Worm (Caenorhabditis elegans) whole organism, L3 larva: Measurements from ENCODE around the gene clec-55.
A peak's percentile ranks its signal among the peaks of the same experiment; 100 is the strongest.

Source experiments
- R02D3.7 ChIP-seq: fragments of 150-350 bp; optimal IDR thresholded peaks from 2 replicates; lab custom pipeline; 2014; ENCODE audit warnings: missing biosample characterization, missing genetic modification characterization
- ZK546.5 ChIP-seq: sonication (generic microtip); optimal IDR thresholded peaks from 2 replicates; lab custom pipeline; 2017; ENCODE audit warnings: missing biosample characterization, missing genetic modification characterization
- aly-2 ChIP-seq: fragments of 150-350 bp; optimal IDR thresholded peaks from 2 replicates; lab custom pipeline; 2014; ENCODE audit warnings: missing biosample characterization, missing genetic modification characterization
- ama-1 ChIP-seq: fragments of 150-350 bp; optimal IDR thresholded peaks from 2 replicates; lab custom pipeline; 2018
- ceh-16 ChIP-seq: sonication (generic microtip); optimal IDR thresholded peaks from 2 replicates; lab custom pipeline; 2017; ENCODE audit warnings: missing biosample characterization, missing genetic modification characterization
- ceh-82 ChIP-seq: fragments of 150-350 bp; optimal IDR thresholded peaks from 2 replicates; lab custom pipeline; 2014; ENCODE audit warnings: missing biosample characterization, missing genetic modification characterization
- daf-12 ChIP-seq: fragments of 150-350 bp; optimal IDR thresholded peaks from 2 replicates; lab custom pipeline; 2014; ENCODE audit warnings: missing biosample characterization, missing genetic modification reagents, missing genetic modification characterization
- egl-27 ChIP-seq: sonication (generic microtip); optimal IDR thresholded peaks from 4 replicates; lab custom pipeline; 2017; ENCODE audit warnings: missing biosample characterization, missing genetic modification reagents, missing genetic modification characterization
- elt-1 ChIP-seq: fragments of 150-350 bp; optimal IDR thresholded peaks from 2 replicates; lab custom pipeline; 2014; ENCODE audit warnings: missing biosample characterization, missing genetic modification characterization
- elt-2 ChIP-seq: sonication (generic microtip); optimal IDR thresholded peaks from 2 replicates; lab custom pipeline; 2016; ENCODE audit warnings: missing genetic modification reagents, mild to moderate bottlenecking, missing genetic modification characterization, missing compliant biosample characterization
- elt-3 ChIP-seq, 3 experiments: fragments of 150-350 bp in 1 of 3; sonication (generic microtip) in 2 of 3; optimal IDR thresholded peaks; 2 replicates in 2 of 3; 4 replicates in 1 of 3; lab custom pipeline; 2014 to 2017; ENCODE audit warnings: missing biosample characterization in 3 of 3, missing genetic modification characterization in 3 of 3
- eor-1 ChIP-seq, 2 experiments: fragments of 150-350 bp; optimal IDR thresholded peaks; 2 replicates each; lab custom pipeline; 2014 to 2018; ENCODE audit warnings: missing biosample characterization in 2 of 2, missing genetic modification characterization in 2 of 2
- fkh-10 ChIP-seq: sonication (generic microtip); optimal IDR thresholded peaks from 2 replicates; lab custom pipeline; 2017; ENCODE audit warnings: missing biosample characterization, missing genetic modification reagents, missing genetic modification characterization
- fkh-2 ChIP-seq: fragments of 150-350 bp; optimal IDR thresholded peaks from 2 replicates; lab custom pipeline; 2014; ENCODE audit warnings: missing biosample characterization, missing genetic modification reagents, missing genetic modification characterization
- fos-1 ChIP-seq: fragments of 150-350 bp; optimal IDR thresholded peaks from 2 replicates; lab custom pipeline; 2014; ENCODE audit warnings: missing biosample characterization, missing genetic modification characterization
- hmg-11 ChIP-seq: sonication (generic microtip); optimal IDR thresholded peaks from 2 replicates; lab custom pipeline; 2016; ENCODE audit warnings: missing genetic modification characterization, missing compliant biosample characterization
- jun-1 ChIP-seq: fragments of 150-350 bp; optimal IDR thresholded peaks from 2 replicates; lab custom pipeline; 2014; ENCODE audit warnings: missing biosample characterization, missing genetic modification reagents, missing genetic modification characterization
- lin-15B ChIP-seq: fragments of 150-350 bp; optimal IDR thresholded peaks from 2 replicates; lab custom pipeline; 2014; ENCODE audit warnings: missing biosample characterization, missing genetic modification characterization
- lsy-12 ChIP-seq: sonication (generic microtip); optimal IDR thresholded peaks from 2 replicates; lab custom pipeline; 2016; ENCODE audit warnings: mild to moderate bottlenecking, missing genetic modification characterization, missing compliant biosample characterization
- mdl-1 ChIP-seq: fragments of 150-350 bp; optimal IDR thresholded peaks from 2 replicates; lab custom pipeline; 2014; ENCODE audit warnings: missing biosample characterization, missing genetic modification characterization
- mml-1 ChIP-seq: fragments of 150-350 bp; sonication (generic microtip); optimal IDR thresholded peaks from 3 replicates; lab custom pipeline; 2014; ENCODE audit warnings: missing biosample characterization, missing genetic modification characterization
- nfya-1 ChIP-seq: sonication (generic microtip); optimal IDR thresholded peaks from 2 replicates; lab custom pipeline; 2017; ENCODE audit warnings: missing genetic modification characterization, mild to moderate bottlenecking, missing compliant biosample characterization, antibody characterized with exemption, moderate library complexity; ENCODE audit not compliant: insufficient read depth
- nhr-11 ChIP-seq: fragments of 150-350 bp; optimal IDR thresholded peaks from 2 replicates; lab custom pipeline; 2014; ENCODE audit warnings: missing biosample characterization, missing genetic modification characterization
- nhr-12 ChIP-seq: fragments of 150-350 bp; optimal IDR thresholded peaks from 2 replicates; lab custom pipeline; 2014; ENCODE audit warnings: missing biosample characterization, missing genetic modification characterization
- nhr-23 ChIP-seq: fragments of 150-350 bp; optimal IDR thresholded peaks from 2 replicates; lab custom pipeline; 2014; ENCODE audit warnings: missing biosample characterization, missing genetic modification reagents, missing genetic modification characterization
- nhr-237 ChIP-seq: fragments of 150-350 bp; optimal IDR thresholded peaks from 2 replicates; lab custom pipeline; 2014; ENCODE audit warnings: missing biosample characterization, missing genetic modification characterization
- nhr-43 ChIP-seq: sonication (generic microtip); optimal IDR thresholded peaks from 2 replicates; lab custom pipeline; 2016; ENCODE audit warnings: mild to moderate bottlenecking, missing genetic modification characterization, missing compliant biosample characterization; ENCODE audit not compliant: poor library complexity, severe bottlenecking
- nhr-76 ChIP-seq: fragments of 150-350 bp; sonication (generic microtip); optimal IDR thresholded peaks from 5 replicates; lab custom pipeline; 2014; ENCODE audit warnings: missing biosample characterization, missing genetic modification characterization
- pha-4 ChIP-seq: fragments of 150-350 bp; optimal IDR thresholded peaks from 2 replicates; lab custom pipeline; 2014; ENCODE audit warnings: missing biosample characterization, missing genetic modification reagents, missing genetic modification characterization
- pqm-1 ChIP-seq: fragments of 150-350 bp; optimal IDR thresholded peaks from 2 replicates; lab custom pipeline; 2017; ENCODE audit warnings: missing biosample characterization, missing genetic modification characterization, inconsistent platforms
- sea-2 ChIP-seq: fragments of 150-350 bp; sonication (generic microtip); optimal IDR thresholded peaks from 4 replicates; lab custom pipeline; 2014; ENCODE audit warnings: missing biosample characterization, missing genetic modification reagents, missing genetic modification characterization
- skn-1 ChIP-seq: fragments of 150-350 bp; optimal IDR thresholded peaks from 2 replicates; lab custom pipeline; 2014; ENCODE audit warnings: missing biosample characterization, missing genetic modification characterization
- snpc-4 ChIP-seq: fragments of 150-350 bp; optimal IDR thresholded peaks from 2 replicates; lab custom pipeline; 2014; ENCODE audit warnings: missing biosample characterization, missing genetic modification characterization
- unc-39 ChIP-seq: sonication (generic microtip); optimal IDR thresholded peaks from 4 replicates; lab custom pipeline; 2017; ENCODE audit warnings: missing biosample characterization, missing genetic modification characterization
- zag-1 ChIP-seq: fragments of 150-350 bp; optimal IDR thresholded peaks from 2 replicates; lab custom pipeline; 2014; ENCODE audit warnings: missing biosample characterization, missing genetic modification characterization
- ztf-4 ChIP-seq: fragments of 150-350 bp; optimal IDR thresholded peaks from 2 replicates; lab custom pipeline; 2014; ENCODE audit warnings: missing biosample characterization, missing genetic modification characterization

clec-55 gene

DNA sequence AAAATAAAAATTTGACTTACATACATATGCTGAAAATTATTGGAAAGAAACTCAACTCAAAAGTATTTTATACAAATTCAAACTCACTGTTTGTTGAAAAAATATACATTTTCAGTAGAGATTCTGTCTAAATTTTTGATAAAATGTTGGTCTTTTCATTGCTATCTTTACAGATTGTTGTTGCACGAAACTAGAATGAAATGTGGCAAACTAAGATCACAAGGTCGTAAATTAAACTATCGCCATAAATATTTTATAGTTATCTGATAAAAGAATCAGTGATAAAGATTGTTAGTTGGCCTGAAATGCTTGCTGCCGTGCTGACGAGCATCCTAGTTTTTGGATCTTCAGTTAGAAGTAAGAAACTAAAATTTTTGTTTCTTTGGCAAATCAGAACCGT is at the start of gene clec-55:
Gene clec-55 (plus strand): TSS at position 301 of the 400 bp plus-strand sequence.
- TF ChIP-seq elt-1 (tag; lab: Kevin White, UChicago): no peak
- peak; percentile 44 for TF ChIP-seq elt-2 (tag; lab: Kevin White, UChicago)

DNA sequence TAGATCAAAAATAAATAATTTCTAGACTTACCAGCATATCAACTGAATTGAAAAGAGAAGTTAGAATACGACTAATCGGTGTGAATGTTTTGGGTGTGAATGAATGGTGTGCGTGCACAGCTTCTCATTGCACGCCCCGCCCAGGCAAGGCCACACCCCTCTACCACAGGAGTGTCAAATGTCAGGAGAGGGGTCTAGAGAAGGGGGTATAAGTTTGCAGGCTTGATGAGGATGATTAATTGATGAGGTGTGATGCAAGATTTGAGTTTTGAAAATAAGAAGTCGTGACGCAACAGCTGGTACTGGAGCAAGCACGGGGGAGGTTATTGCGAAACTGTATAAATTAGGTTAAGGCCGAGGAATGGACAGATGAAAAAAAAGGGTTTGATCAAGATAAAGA is 46.8 kb upstream of the clec-55 start, which contains the start of gene egl-1:
Gene egl-1 (minus strand): TSS at position 101 of the 400 bp plus-strand sequence.
- TF ChIP-seq nhr-12 (tag; lab: Kevin White, UChicago) (no peak), pha-4 (tag; lab: Kevin White, UChicago) (no peak), pqm-1 (no peak), ZK546.5 (tag; lab: Kevin White, UChicago) (no peak), nhr-11 (no peak), elt-1 (tag; lab: Kevin White, UChicago) (no peak), fkh-2 (tag; lab: Kevin White, UChicago) (no peak), mdl-1 (tag; lab: Kevin White, UChicago) (no peak), aly-2 (tag; lab: Kevin White, UChicago) (no peak), elt-3 (tag; optimal IDR thresholded peaks at IDR 0.05; lab: Kevin White, UChicago) (no peak), daf-12 (tag; lab: Kevin White, UChicago) (no peak), eor-1 (tag; optimal IDR thresholded peaks at IDR 0.05; lab: Kevin White, UChicago) (no peak), snpc-4 (tag; lab: Kevin White, UChicago) (no peak), nhr-237 (tag; lab: Kevin White, UChicago) (no peak), fos-1 (tag; lab: Kevin White, UChicago) (no peak), sea-2 (GFP tag; lab: Kevin White, UChicago) (no peak), lsy-12 (tag; lab: Kevin White, UChicago) (no peak), ceh-16 (no peak)

DNA sequence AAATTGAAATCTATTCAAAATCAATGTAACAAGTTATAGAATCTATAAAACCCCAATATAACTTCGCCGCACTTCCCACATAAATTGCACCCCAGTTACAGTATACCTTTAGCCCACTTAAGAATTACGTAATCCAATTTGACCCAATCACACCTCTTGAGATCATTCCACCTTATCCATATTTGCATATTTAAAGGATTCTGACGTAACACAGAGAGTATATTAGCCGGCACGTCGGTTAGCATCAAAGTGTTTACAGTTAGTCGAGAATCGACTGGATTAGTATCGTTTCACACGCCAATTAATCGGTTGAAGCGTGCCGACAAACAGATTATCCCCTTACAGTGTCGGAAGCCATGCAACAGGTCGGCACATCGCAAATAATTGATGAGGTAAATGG is 45.5 kb upstream of the clec-55 start:
- no peak for TF ChIP-seq aly-2 (tag; lab: Kevin White, UChicago)
- TF ChIP-seq nhr-76 (tag; lab: Kevin White, UChicago): no peak
- TF ChIP-seq zag-1 (tag; lab: Kevin White, UChicago): no peak
- no peak for TF ChIP-seq lin-15B (tag; lab: Kevin White, UChicago)
- no peak for TF ChIP-seq pqm-1
- TF ChIP-seq fkh-10 (GFP tag; lab: Kevin White, UChicago): no peak
- no peak for TF ChIP-seq jun-1 (tag; lab: Kevin White, UChicago)
- TF ChIP-seq nhr-23 (tag; lab: Kevin White, UChicago): no peak
- no peak for TF ChIP-seq nhr-12 (tag; lab: Kevin White, UChicago)
- no peak for TF ChIP-seq skn-1
- TF ChIP-seq ztf-4 (tag; lab: Kevin White, UChicago): no peak
- TF ChIP-seq snpc-4 (tag; lab: Kevin White, UChicago): no peak
- TF ChIP-seq egl-27 (tag; lab: Kevin White, UChicago): no peak
- no peak for TF ChIP-seq ceh-82 (tag; lab: Kevin White, UChicago)
- TF ChIP-seq, all 47 proteins: peak for 0

DNA sequence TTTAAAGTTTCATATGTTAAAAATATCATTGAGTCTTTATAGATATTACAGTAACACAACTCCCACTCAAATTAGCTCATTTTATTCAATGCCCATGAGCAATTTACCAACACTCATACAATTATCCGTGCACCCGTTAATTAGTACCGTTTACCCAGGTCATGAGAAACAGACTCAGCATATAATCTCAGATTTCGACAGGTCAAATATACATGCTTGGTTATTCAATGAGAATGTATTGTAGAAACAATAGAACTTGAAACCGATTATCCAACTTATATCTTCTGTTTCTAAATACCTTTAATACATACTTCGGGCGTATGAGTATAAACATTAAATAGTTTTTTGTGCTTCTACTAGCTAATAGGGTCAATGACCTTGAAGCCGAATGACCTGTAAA is 42.9 kb upstream of the clec-55 start:
- TF ChIP-seq nhr-12 (tag; lab: Kevin White, UChicago) (no peak), ztf-4 (tag; lab: Kevin White, UChicago) (no peak), ceh-82 (tag; lab: Kevin White, UChicago) (no peak), nfya-1 (tag; lab: Kevin White, UChicago) (no peak), lin-15B (tag; lab: Kevin White, UChicago) (no peak), fkh-10 (GFP tag; lab: Kevin White, UChicago) (no peak), hmg-11 (tag; lab: Kevin White, UChicago) (no peak), elt-3 (tag; optimal IDR thresholded peaks at IDR 0.05; lab: Kevin White, UChicago) (no peak), R02D3.7 (tag; lab: Kevin White, UChicago) (no peak), unc-39 (tag; lab: Kevin White, UChicago) (no peak), mml-1 (tag; lab: Kevin White, UChicago) (no peak), nhr-43 (tag; lab: Kevin White, UChicago) (no peak), ama-1 (lab: Kevin White, UChicago) (no peak), mdl-1 (tag; lab: Kevin White, UChicago) (no peak), sea-2 (GFP tag; lab: Kevin White, UChicago) (no peak)
